Worm (Caenorhabditis elegans) whole organism, L2 larva: ENCODE measurements around the gene Y57G11A.5.
A peak's percentile ranks its signal among the peaks of the same experiment; 100 is the strongest.

ENCODE experiments used
- C34F6.9 ChIP-seq: fragments of 150-350 bp; optimal IDR thresholded peaks from 2 replicates; lab custom pipeline; 2014; ENCODE audit warnings: missing biosample characterization, missing genetic modification characterization
- F13H6.1 ChIP-seq: sonication (generic microtip); optimal IDR thresholded peaks from 2 replicates; lab custom pipeline; 2016; ENCODE audit warnings: missing genetic modification characterization, missing compliant biosample characterization
- Y55F3AM.14 ChIP-seq: fragments of 200-800 bp; sonication (Bioruptor generic); optimal IDR thresholded peaks from 2 replicates; lab custom pipeline; 2018; ENCODE audit warnings: mild to moderate bottlenecking, missing genetic modification characterization, missing compliant biosample characterization
- ama-1 ChIP-seq: fragments of 150-350 bp; optimal IDR thresholded peaks from 2 replicates; lab custom pipeline; 2018; ENCODE audit warnings: inconsistent platforms
- blmp-1 ChIP-seq: sonication (generic microtip); optimal IDR thresholded peaks from 2 replicates; lab custom pipeline; 2017; ENCODE audit warnings: missing genetic modification characterization, mild to moderate bottlenecking, missing compliant biosample characterization, antibody characterized with exemption, moderate library complexity; ENCODE audit not compliant: insufficient read depth
- ceh-16 ChIP-seq: fragments of 150-350 bp; optimal IDR thresholded peaks from 2 replicates; lab custom pipeline; 2014; ENCODE audit warnings: missing biosample characterization, missing genetic modification characterization
- ceh-82 ChIP-seq: fragments of 150-350 bp; optimal IDR thresholded peaks from 2 replicates; lab custom pipeline; 2014; ENCODE audit warnings: missing biosample characterization, missing genetic modification characterization
- crh-2 ChIP-seq: sonication (generic microtip); optimal IDR thresholded peaks from 2 replicates; lab custom pipeline; 2017; ENCODE audit warnings: missing biosample characterization, missing genetic modification characterization
- dmd-4 ChIP-seq: sonication (generic microtip); optimal IDR thresholded peaks from 2 replicates; lab custom pipeline; 2017; ENCODE audit warnings: missing biosample characterization, missing genetic modification characterization
- elt-1 ChIP-seq: fragments of 150-350 bp; optimal IDR thresholded peaks from 2 replicates; lab custom pipeline; 2014; ENCODE audit warnings: missing biosample characterization, missing genetic modification characterization
- elt-3 ChIP-seq: sonication (generic microtip); optimal IDR thresholded peaks from 2 replicates; lab custom pipeline; 2017; ENCODE audit warnings: missing biosample characterization, missing genetic modification characterization
- gmeb-1 ChIP-seq: fragments of 150-350 bp; optimal IDR thresholded peaks from 2 replicates; lab custom pipeline; 2014; ENCODE audit warnings: missing biosample characterization, missing genetic modification characterization
- lin-11 ChIP-seq: fragments of 150-350 bp; sonication (generic microtip); optimal IDR thresholded peaks from 2 replicates; lab custom pipeline; 2014; ENCODE audit warnings: missing biosample characterization, missing genetic modification characterization, inconsistent platforms, mixed read lengths
- lin-13 ChIP-seq: fragments of 150-350 bp; optimal IDR thresholded peaks from 2 replicates; lab custom pipeline; 2014; ENCODE audit warnings: missing biosample characterization, missing genetic modification reagents, missing genetic modification characterization
- lin-39 ChIP-seq: fragments of 150-350 bp; optimal IDR thresholded peaks from 2 replicates; lab custom pipeline; 2014; ENCODE audit warnings: missing biosample characterization, missing genetic modification reagents, missing genetic modification characterization
- lsy-2 ChIP-seq, 2 experiments: fragments of 150-350 bp in 1 of 2; sonication (generic microtip) in 1 of 2; optimal IDR thresholded peaks; 2 replicates each; lab custom pipeline; 2014 to 2017; ENCODE audit warnings: missing biosample characterization in 2 of 2, missing genetic modification characterization in 2 of 2
- mab-5 ChIP-seq: fragments of 150-350 bp; optimal IDR thresholded peaks from 2 replicates; lab custom pipeline; 2014; ENCODE audit warnings: missing biosample characterization, missing genetic modification characterization
- mbf-1 ChIP-seq: sonication (generic microtip); optimal IDR thresholded peaks from 2 replicates; lab custom pipeline; 2017; ENCODE audit warnings: missing biosample characterization, missing genetic modification characterization
- mdl-1 ChIP-seq, 2 experiments: fragments of 150-350 bp in 1 of 2; sonication (generic microtip) in 1 of 2; optimal IDR thresholded peaks; 2 replicates each; lab custom pipeline; 2017; ENCODE audit warnings: missing biosample characterization in 2 of 2, missing genetic modification characterization in 2 of 2
- nhr-10 ChIP-seq: sonication (generic microtip); optimal IDR thresholded peaks from 2 replicates; lab custom pipeline; 2017; ENCODE audit warnings: missing biosample characterization, missing genetic modification characterization
- nhr-12 ChIP-seq: fragments of 150-350 bp; optimal IDR thresholded peaks from 2 replicates; lab custom pipeline; 2014; ENCODE audit warnings: missing biosample characterization, missing genetic modification characterization
- nhr-129 ChIP-seq: fragments of 150-350 bp; optimal IDR thresholded peaks from 2 replicates; lab custom pipeline; 2014; ENCODE audit warnings: missing biosample characterization, missing genetic modification characterization
- nhr-23 ChIP-seq: fragments of 150-350 bp; optimal IDR thresholded peaks from 2 replicates; lab custom pipeline; 2014; ENCODE audit warnings: missing biosample characterization, missing genetic modification reagents, missing genetic modification characterization
- nhr-237 ChIP-seq: fragments of 150-350 bp; optimal IDR thresholded peaks from 2 replicates; lab custom pipeline; 2014; ENCODE audit warnings: missing biosample characterization, missing genetic modification characterization
- nhr-25 ChIP-seq: fragments of 150-350 bp; sonication (generic microtip); optimal IDR thresholded peaks from 3 replicates; lab custom pipeline; 2014; ENCODE audit warnings: missing biosample characterization, missing genetic modification characterization
- nhr-6 ChIP-seq: fragments of 150-350 bp; optimal IDR thresholded peaks from 2 replicates; lab custom pipeline; 2014; ENCODE audit warnings: missing biosample characterization, missing genetic modification characterization
- nhr-77 ChIP-seq: fragments of 150-350 bp; optimal IDR thresholded peaks from 2 replicates; lab custom pipeline; 2014; ENCODE audit warnings: missing biosample characterization, missing genetic modification characterization
- peb-1 ChIP-seq: fragments of 150-350 bp; optimal IDR thresholded peaks from 2 replicates; lab custom pipeline; 2014; ENCODE audit warnings: missing biosample characterization, missing genetic modification characterization
- sma-3 ChIP-seq: sonication (generic microtip); optimal IDR thresholded peaks from 2 replicates; lab custom pipeline; 2016; ENCODE audit warnings: missing genetic modification reagents, missing genetic modification characterization, missing compliant biosample characterization
- sma-9 ChIP-seq, 2 experiments: fragments of 150-350 bp in 1 of 2; sonication (generic microtip) in 1 of 2; optimal IDR thresholded peaks; 2 replicates each; lab custom pipeline; 2014 to 2016; ENCODE audit warnings: missing genetic modification characterization in 2 of 2, mild to moderate bottlenecking in 1 of 2, missing biosample characterization in 1 of 2, missing compliant biosample characterization in 1 of 2, missing genetic modification reagents in 1 of 2, moderate library complexity in 1 of 2
- unc-39 ChIP-seq: fragments of 150-350 bp; optimal IDR thresholded peaks from 2 replicates; lab custom pipeline; 2014; ENCODE audit warnings: missing biosample characterization, missing genetic modification characterization
- unc-55 ChIP-seq: fragments of 150-350 bp; sonication (generic microtip); optimal IDR thresholded peaks from 3 replicates; lab custom pipeline; 2014; ENCODE audit warnings: missing biosample characterization, missing genetic modification reagents, missing genetic modification characterization
- unc-62 ChIP-seq: fragments of 150-350 bp; optimal IDR thresholded peaks from 2 replicates; lab custom pipeline; 2014; ENCODE audit warnings: missing biosample characterization, missing genetic modification reagents, missing genetic modification characterization
- ztf-11 ChIP-seq: sonication (generic microtip); optimal IDR thresholded peaks from 2 replicates; lab custom pipeline; 2017; ENCODE audit warnings: missing biosample characterization, missing genetic modification characterization
- ztf-4 ChIP-seq: fragments of 150-350 bp; optimal IDR thresholded peaks from 2 replicates; lab custom pipeline; 2014; ENCODE audit warnings: missing biosample characterization, missing genetic modification characterization

Gene Y57G11A.5

ce11 chrIV:14506995-14507394, 5.3 kb downstream of the Y57G11A.5 start (continued):
- no peak for TF ChIP-seq nhr-6
- TF ChIP-seq mbf-1 (tag; lab: Kevin White, UChicago): no peak
- TF ChIP-seq mab-5 (tag; lab: Kevin White, UChicago): no peak
- no peak for TF ChIP-seq ztf-4
- no peak for TF ChIP-seq peb-1 (tag; lab: Kevin White, UChicago)
- TF ChIP-seq unc-62: no peak
- TF ChIP-seq nhr-77: no peak
- no peak for TF ChIP-seq ama-1 (lab: Kevin White, UChicago)

- TF ChIP-seq nhr-6 (no peak), nhr-129 (peak; percentile 65), gmeb-1 (tag; lab: Kevin White, UChicago) (no peak), Y55F3AM.14 (GFP tag; lab: Kevin White, UChicago) (no peak), mbf-1 (tag; lab: Kevin White, UChicago) (no peak), elt-1 (tag; lab: Kevin White, UChicago) (no peak), F13H6.1 (tag; lab: Kevin White, UChicago) (peak; percentile 58), unc-39 (no peak), blmp-1 (tag; lab: Kevin White, UChicago) (no peak), nhr-77 (no peak), lin-11 (no peak), ztf-11 (no peak), sma-3 (no peak), C34F6.9 (tag; lab: Kevin White, UChicago) (peak; percentile 6), nhr-10 (tag; lab: Kevin White, UChicago) (no peak), lsy-2 (tag; optimal IDR thresholded peaks at IDR 0.05; lab: Kevin White, UChicago) (no peak), nhr-12 (no peak), sma-9 (GFP tag; optimal IDR thresholded peaks at IDR 0.05; lab: Kevin White, UChicago) (no peak), sma-9 (tag; optimal IDR thresholded peaks at IDR 0.05; lab: Kevin White, UChicago) (no peak)
These were observed 6.3 kb downstream of the Y57G11A.5 start for ce11 chrIV:14506042-14506441.

ce11 chrIV:14505066-14505465, 7.2 kb downstream of the Y57G11A.5 start, which contains the start of gene tag-273:
tag-273 (minus strand) TSS chrIV:14505166.
- TF ChIP-seq nhr-6 (no peak), lin-11 (no peak), dmd-4 (tag; lab: Kevin White, UChicago) (no peak), lin-39 (no peak), ama-1 (lab: Kevin White, UChicago) (no peak), nhr-12 (no peak), peb-1 (tag; lab: Kevin White, UChicago) (no peak), ztf-11 (no peak), gmeb-1 (tag; lab: Kevin White, UChicago) (no peak), nhr-23 (tag; lab: Kevin White, UChicago) (no peak), nhr-25 (tag; lab: Kevin White, UChicago) (no peak), unc-39 (no peak), lsy-2 (tag; optimal IDR thresholded peaks at IDR 0.05; lab: Kevin White, UChicago) (no peak), lin-13 (no peak), C34F6.9 (tag; lab: Kevin White, UChicago) (no peak), mbf-1 (tag; lab: Kevin White, UChicago) (no peak), crh-2 (tag; lab: Kevin White, UChicago) (no peak), nhr-10 (tag; lab: Kevin White, UChicago) (no peak), elt-3 (tag; lab: Kevin White, UChicago) (no peak), nhr-237 (tag; lab: Kevin White, UChicago) (no peak)
- TF ChIP-seq, all 48 proteins: peak for 0

- no peak for TF ChIP-seq ceh-82
- no peak for TF ChIP-seq C34F6.9 (tag; lab: Kevin White, UChicago)
- TF ChIP-seq unc-55 (GFP tag; lab: Kevin White, UChicago): peak; percentile 1
- TF ChIP-seq dmd-4 (tag; lab: Kevin White, UChicago): no peak
These were observed 15.8 kb downstream of the Y57G11A.5 start for ce11 chrIV:14496494-14496893.

- TF ChIP-seq lin-11 (no peak), sma-9 (GFP tag; optimal IDR thresholded peaks at IDR 0.05; lab: Kevin White, UChicago) (no peak), sma-9 (tag; optimal IDR thresholded peaks at IDR 0.05; lab: Kevin White, UChicago) (no peak), mdl-1 (tag; optimal IDR thresholded peaks at IDR 0.05; lab: Kevin White, UChicago) (no peak), ceh-16 (tag; lab: Kevin White, UChicago) (no peak)
- TF ChIP-seq, all 48 proteins: peak for 0
These were observed 16.8 kb downstream of the Y57G11A.5 start for ce11 chrIV:14495474-14495873.
